Fruit fly (Drosophila melanogaster): Measurements from ENCODE around the gene CG10097.
A peak's percentile ranks its signal among the peaks of the same experiment; 100 is the strongest.

Gene CG10097

DNA sequence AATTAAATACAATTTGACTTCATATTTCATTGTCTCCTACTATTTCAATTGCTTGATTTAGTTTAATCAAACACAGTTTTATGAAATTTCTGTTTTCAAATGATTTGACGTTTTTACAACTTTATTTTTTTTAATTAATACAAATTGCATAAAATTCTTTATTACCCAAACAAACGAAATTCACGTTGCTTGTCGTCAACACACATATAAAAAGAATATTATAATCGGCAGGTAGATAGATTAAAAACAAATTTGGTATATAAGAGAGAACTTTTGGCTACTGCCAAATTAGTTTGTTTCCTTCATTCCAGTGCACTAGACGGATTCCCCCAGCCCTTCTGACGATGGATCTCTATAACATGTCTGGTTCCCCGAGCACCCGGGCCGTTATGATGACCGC, 19.0 kb downstream of the CG10097 start, which contains the start of gene GstD6:
TSS of gene GstD6 (plus strand) at position 301 of the 400 bp plus-strand sequence.
- TF ChIP-seq EcR (GFP tag; optimal IDR thresholded peaks at IDR 0.05) (no peak), pan (optimal IDR thresholded peaks at IDR 0.05) (no peak), psq (optimal IDR thresholded peaks at IDR 0.05) (no peak), CG8478 (optimal IDR thresholded peaks at IDR 0.05) (no peak), usp (GFP tag; optimal IDR thresholded peaks at IDR 0.05) (no peak), Dll (optimal IDR thresholded peaks at IDR 0.05) (no peak)

DNA sequence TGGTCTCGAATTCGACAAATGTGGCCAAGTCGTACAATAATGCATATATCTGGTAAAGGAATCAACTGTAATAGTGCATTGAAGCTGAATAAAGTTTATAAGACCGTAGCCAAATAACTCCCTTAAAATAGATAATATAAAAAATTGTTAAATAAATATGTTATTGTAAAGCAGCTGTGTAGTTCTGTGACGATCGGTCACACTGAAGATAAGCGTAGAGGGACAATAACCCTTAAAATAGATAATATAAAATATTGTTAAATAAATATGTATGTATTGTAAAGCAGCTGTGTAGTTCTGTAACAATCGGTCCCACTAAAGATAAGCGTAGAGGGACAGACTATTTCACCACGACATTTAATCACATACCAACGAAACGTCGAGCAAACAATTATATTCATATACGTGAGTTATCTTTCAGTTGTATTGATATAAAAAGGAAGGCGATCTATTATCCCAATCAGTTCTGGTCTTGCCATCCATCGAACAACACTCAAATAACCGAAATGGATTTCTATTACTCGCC, 20.5 kb downstream of the CG10097 start, which contains the start of gene GstD5:
TSS of gene GstD5 (plus strand) at position 476 of the 526 bp plus-strand sequence.
- no peak for TF ChIP-seq EcR (GFP tag; optimal IDR thresholded peaks at IDR 0.05)
- TF ChIP-seq CG8478 (optimal IDR thresholded peaks at IDR 0.05): no peak
- TF ChIP-seq psq (optimal IDR thresholded peaks at IDR 0.05): no peak
- TF ChIP-seq pan (optimal IDR thresholded peaks at IDR 0.05): no peak
- TF ChIP-seq usp (GFP tag; optimal IDR thresholded peaks at IDR 0.05): no peak
- TF ChIP-seq Dll (optimal IDR thresholded peaks at IDR 0.05): no peak

DNA sequence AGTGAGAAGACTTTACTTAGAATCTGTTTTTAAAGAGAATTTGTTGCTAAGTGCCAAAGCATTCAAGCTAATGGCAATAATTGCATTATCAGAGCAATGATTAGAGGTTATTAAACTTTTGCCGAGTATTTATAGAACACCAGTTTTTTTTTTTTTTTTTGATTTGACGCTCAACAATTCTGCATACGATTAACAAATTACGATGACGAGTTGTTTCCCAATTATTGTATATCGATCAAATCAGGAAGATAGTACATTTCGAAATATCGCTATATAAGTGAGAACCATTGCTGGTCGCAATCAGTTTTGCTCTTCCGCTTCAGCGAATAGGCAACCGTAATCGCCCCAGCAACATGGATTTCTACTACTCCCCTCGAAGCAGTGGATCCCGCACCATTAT, 22.0 kb downstream of the CG10097 start, which contains the start of gene GstD4:
TSS of gene GstD4 (plus strand) at position 301 of the 400 bp plus-strand sequence.
- TF ChIP-seq CG8478 (optimal IDR thresholded peaks at IDR 0.05) (no peak), usp (GFP tag; optimal IDR thresholded peaks at IDR 0.05) (no peak), pan (optimal IDR thresholded peaks at IDR 0.05) (no peak), EcR (GFP tag; optimal IDR thresholded peaks at IDR 0.05) (no peak)

DNA sequence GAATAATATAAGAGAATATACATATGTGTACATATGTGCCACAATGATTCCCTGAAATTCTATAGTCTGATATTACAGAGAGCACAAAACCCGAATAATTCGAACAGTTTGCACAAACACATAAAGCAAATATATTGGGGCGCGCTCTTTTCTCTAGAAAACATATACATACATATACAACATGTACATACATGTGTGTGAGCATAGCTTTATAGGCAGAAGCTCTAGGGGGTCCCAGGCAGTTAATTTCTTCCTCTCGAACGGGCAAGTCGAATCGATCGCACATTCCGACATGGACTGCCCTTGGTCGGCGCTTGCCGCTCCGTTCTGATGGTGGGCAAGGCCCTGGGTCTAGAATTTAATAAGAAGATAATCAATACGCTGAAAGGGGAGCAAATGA, 23.0 kb downstream of the CG10097 start, which contains the start of gene GstD3:
TSS of gene GstD3 (plus strand) at position 269 of the 400 bp plus-strand sequence.
- TF ChIP-seq Dll (optimal IDR thresholded peaks at IDR 0.05) (no peak), usp (GFP tag; optimal IDR thresholded peaks at IDR 0.05) (no peak), psq (optimal IDR thresholded peaks at IDR 0.05) (no peak), CG8478 (optimal IDR thresholded peaks at IDR 0.05) (no peak), EcR (GFP tag; optimal IDR thresholded peaks at IDR 0.05) (no peak), pan (optimal IDR thresholded peaks at IDR 0.05) (no peak)

DNA sequence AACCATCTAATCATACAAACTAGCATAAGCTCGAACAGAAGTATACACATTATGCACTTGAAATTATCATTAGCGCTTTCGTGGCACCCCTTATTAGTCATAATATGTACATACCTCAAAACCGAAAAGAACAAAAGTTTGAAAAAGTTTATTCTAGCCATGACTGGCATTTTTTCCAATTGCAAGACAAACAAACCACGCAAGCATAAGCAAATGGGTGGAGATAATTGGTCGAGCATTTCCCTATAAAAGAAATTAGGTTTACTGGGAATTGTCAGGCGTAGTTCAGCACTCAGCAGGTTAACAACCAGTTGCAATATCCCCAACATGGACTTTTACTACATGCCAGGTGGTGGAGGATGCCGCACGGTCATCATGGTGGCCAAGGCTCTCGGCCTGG, 24.1 kb downstream of the CG10097 start, which contains the start of gene GstD2:
TSS of gene GstD2 (plus strand) at position 301 of the 400 bp plus-strand sequence.
- TF ChIP-seq usp (GFP tag; optimal IDR thresholded peaks at IDR 0.05): no peak

DNA sequence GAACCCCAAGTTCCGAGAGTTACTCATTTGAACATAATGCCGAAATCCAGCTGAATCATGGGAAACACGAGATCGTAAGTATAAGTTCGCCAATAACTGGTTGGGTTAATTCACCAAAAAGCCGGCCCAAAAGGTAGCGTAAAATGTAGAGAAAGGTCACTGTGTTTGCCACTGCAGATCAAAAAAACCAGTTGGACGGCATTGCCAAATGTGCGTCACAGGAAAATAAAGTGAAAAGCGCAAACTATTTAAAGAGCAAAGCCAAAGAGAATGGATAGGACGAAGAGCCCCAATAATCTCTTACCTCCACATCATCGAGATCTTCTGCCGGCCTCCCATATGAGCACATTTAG, 25.2 kb downstream of the CG10097 start:
- no peak for TF ChIP-seq usp (GFP tag; optimal IDR thresholded peaks at IDR 0.05)
- no peak for TF ChIP-seq pan (optimal IDR thresholded peaks at IDR 0.05)
- TF ChIP-seq EcR (GFP tag; optimal IDR thresholded peaks at IDR 0.05): peak in 1 of 2 experiments; percentile 64

DNA sequence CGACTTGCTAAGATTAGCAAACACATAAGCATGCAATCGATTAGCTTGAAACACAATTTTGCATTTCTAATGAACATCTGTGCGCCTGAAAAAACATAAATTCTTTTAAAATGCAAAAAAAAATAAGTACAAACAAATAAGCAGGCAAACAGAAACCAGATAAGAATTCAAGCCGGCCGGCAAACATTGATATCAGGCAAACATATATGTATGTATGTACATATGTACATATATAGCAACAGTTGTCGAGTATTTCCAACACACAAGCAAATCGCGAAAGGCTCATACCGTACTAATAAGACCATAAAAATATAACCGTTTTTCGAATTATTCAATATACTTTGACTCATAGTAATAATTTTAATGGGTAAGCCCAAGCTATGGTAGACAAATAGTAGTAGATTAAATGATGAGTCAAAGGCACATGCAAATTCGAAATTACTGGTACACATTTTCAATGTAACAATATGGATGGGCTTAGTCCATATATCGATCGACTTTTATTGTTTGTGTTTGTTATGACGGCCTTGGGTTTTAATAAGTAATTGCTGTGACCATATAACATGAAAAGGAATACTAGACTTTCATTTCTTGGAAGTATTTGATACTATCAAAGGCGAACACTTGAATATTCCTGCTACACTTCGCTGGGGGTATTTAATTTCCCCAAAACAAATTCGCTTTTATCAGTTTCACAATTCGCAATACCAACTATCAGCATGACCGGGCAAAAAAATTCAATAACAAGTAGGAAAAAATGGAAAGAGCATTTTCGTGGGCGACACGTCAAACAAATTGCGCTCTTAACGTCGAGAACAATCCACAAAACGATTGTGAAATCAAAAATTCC, 25.8 kb downstream of the CG10097 start:
- TF ChIP-seq EcR (GFP tag; optimal IDR thresholded peaks at IDR 0.05) (no peak), usp (GFP tag; optimal IDR thresholded peaks at IDR 0.05) (no peak), CG8478 (optimal IDR thresholded peaks at IDR 0.05) (no peak), Dll (optimal IDR thresholded peaks at IDR 0.05) (no peak), pan (optimal IDR thresholded peaks at IDR 0.05) (no peak), psq (optimal IDR thresholded peaks at IDR 0.05) (no peak)

DNA sequence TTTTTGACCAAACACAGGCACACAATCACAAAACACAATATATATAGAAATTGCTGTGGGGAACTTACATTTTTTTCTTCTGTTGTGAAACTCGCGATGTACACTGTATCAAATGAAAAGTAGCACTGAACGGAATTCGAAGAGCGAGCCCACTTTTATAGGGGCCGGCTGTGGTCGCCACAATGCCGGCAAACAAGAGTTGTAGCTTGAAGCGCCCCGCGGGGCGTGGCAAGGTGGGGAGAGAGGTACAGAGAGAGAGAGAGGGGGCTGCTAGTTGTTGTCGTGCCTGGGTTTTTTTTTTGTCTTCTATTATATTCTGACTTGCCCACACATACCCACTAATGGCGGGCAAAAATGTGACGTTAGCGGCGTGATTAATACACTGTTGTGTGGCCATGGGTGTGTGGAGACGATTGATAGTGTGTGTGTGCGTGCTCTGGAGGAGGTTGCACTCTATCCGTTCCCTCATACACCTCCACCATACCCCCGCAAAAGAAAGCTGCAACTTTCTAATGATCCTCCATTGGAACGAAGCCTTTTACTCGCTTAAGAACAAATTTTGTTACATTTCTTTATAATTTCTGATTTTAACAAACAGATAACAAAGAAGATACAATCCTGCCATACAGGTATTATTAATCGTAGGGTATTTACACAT, 26.5 kb downstream of the CG10097 start, which contains the start of gene GstD1:
TSS of gene GstD1 (minus strand) at position 134 of the 658 bp plus-strand sequence.
- no peak for TF ChIP-seq CG8478 (optimal IDR thresholded peaks at IDR 0.05)
- TF ChIP-seq EcR (GFP tag; optimal IDR thresholded peaks at IDR 0.05): peak in 1 of 2 experiments; percentile 4

DNA sequence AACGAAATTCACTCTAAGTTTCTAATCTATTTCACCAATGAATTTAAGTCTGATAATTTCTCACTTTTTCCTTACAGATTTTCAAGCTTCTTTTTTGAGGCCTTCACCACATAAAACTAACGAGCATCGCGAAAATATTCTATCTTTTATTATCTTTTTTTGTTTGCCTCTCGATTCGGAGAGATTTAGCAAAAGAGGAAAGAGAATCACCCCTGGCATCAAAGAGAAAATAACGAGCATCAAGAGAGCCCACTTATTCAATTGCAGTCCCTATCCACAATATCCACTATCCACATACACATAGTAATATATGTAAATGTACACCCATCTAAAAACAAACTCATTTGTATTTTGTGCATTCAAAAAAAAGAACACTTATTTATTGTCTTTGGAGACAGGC, 28.3 kb downstream of the CG10097 start, which contains the start of gene GstD9:
TSS of gene GstD9 (minus strand) at position 101 of the 400 bp plus-strand sequence.
- TF ChIP-seq pan (optimal IDR thresholded peaks at IDR 0.05) (no peak), psq (optimal IDR thresholded peaks at IDR 0.05) (no peak), EcR (GFP tag; optimal IDR thresholded peaks at IDR 0.05) (no peak), Dll (optimal IDR thresholded peaks at IDR 0.05) (no peak), usp (GFP tag; optimal IDR thresholded peaks at IDR 0.05) (no peak), CG8478 (optimal IDR thresholded peaks at IDR 0.05) (no peak)

DNA sequence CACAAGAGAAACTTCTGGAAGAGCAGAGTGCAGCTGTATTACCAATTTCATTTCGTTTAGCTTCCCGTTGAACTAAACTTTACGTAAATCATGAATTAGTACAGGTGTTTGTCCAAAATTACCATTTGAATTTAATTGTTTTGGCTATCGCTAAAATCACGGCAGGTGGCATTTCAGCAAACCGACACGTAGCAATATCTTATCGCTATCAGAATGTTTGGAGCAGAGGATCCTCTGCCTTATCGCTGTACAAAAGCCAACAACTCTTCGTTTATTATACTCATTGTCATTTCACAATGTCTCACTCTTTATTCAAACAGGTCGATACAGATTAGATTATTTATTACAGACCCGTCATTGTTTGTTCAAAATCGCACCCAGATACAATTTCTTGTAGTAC, 29.9 kb downstream of the CG10097 start:
- no peak for TF ChIP-seq usp (GFP tag; optimal IDR thresholded peaks at IDR 0.05)
- TF ChIP-seq pan (optimal IDR thresholded peaks at IDR 0.05): no peak
- TF ChIP-seq CG8478 (optimal IDR thresholded peaks at IDR 0.05): no peak
- no peak for TF ChIP-seq Dll (optimal IDR thresholded peaks at IDR 0.05)
- TF ChIP-seq psq (optimal IDR thresholded peaks at IDR 0.05): no peak

DNA sequence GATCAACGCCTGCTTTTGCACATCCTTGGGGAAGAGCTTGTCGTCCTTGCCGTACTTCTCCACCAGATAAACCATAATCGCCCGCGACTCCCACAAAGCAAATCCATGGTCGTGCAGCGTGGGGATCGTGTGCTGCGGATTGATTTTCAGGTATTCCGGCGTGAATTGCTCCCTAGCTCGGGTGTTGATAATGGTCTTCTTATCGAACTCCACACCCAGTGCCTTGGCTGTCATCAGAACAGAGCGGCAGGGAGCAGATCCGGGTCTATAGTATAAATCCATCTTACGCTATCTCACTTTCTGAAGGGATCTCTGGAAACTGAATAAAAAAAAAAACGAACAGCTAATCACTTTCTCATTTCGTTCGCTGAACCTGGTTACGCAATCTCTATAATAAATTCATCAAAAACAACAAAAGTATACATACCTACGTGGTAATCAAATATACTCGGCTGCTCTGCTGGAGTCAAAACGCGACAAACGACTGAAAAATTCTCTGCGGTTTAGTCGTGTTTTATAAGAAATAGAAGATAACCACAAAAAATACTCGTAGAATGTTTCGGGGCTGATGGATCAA, 30.4 kb downstream of the CG10097 start, which contains the start of gene GstD10:
TSS of gene GstD10 (minus strand) at position 472 of the 577 bp plus-strand sequence.
- no peak for TF ChIP-seq pan (optimal IDR thresholded peaks at IDR 0.05)
- TF ChIP-seq CG8478 (optimal IDR thresholded peaks at IDR 0.05): no peak
- TF ChIP-seq usp (GFP tag; optimal IDR thresholded peaks at IDR 0.05): no peak
- no peak for TF ChIP-seq Dll (optimal IDR thresholded peaks at IDR 0.05)
- TF ChIP-seq EcR (GFP tag; optimal IDR thresholded peaks at IDR 0.05): no peak
- TF ChIP-seq psq (optimal IDR thresholded peaks at IDR 0.05): no peak

DNA sequence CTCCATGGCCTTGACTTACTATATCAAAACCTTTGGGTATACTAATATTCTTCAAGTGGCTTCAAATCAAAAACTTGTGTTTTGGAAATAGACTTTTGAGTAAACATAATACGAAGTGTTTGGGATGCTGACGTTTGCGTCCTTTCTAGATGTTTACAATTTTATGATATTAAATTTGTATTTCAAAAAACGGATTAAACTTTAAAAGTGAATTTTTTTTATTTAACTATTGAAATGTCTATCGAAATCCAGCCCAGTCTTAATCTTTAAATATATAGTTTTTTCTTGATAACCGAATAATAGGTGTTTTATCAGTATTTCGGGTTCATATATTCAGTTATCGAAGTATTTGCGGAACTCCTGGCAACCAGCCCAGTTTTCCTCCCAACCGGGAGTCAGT, 31.2 kb downstream of the CG10097 start, which contains the start of gene Tim17a1:
TSS of gene Tim17a1 (minus strand) at position 101 of the 400 bp plus-strand sequence.
- TF ChIP-seq usp (GFP tag; optimal IDR thresholded peaks at IDR 0.05) (no peak), CG8478 (optimal IDR thresholded peaks at IDR 0.05) (no peak), EcR (GFP tag; optimal IDR thresholded peaks at IDR 0.05) (no peak), pan (optimal IDR thresholded peaks at IDR 0.05) (no peak), psq (optimal IDR thresholded peaks at IDR 0.05) (no peak), Dll (optimal IDR thresholded peaks at IDR 0.05) (no peak)
